Worm (Caenorhabditis elegans) whole organism, L4 larva: Measurements from ENCODE around the gene C10C6.7.

Source experiments
- D1046.2 ChIP-seq: fragments of 200-800 bp; sonication (Bioruptor generic); IDR thresholded peaks from 2 replicates; pipeline ENCODE4 v1.3.6; 2022; ENCODE audit warnings: missing genetic modification characterization, missing compliant biosample characterization
- F26F4.8 ChIP-seq: fragments of 200-800 bp; sonication (Bioruptor generic); conservative IDR thresholded peaks from 2 replicates; pipeline ENCODE4 v1.3.6; 2022; ENCODE audit warnings: missing genetic modification characterization, missing compliant biosample characterization
- F44E2.7 ChIP-seq: fragments of 200-800 bp; sonication (Bioruptor generic); IDR thresholded peaks from 2 replicates; pipeline ENCODE4 v2.1.2; 2022; ENCODE audit warnings: missing genetic modification characterization, missing compliant biosample characterization
- F49E8.2 ChIP-seq: sonication (generic microtip); optimal IDR thresholded peaks from 2 replicates; lab custom pipeline; 2016; ENCODE audit warnings: missing compliant biosample characterization, mild to moderate bottlenecking, missing genetic modification characterization, borderline replicate concordance
- Y105C5A.15 ChIP-seq: fragments of 200-800 bp; sonication (Bioruptor generic); IDR thresholded peaks from 2 replicates; pipeline ENCODE4 v1.3.6; 2022; ENCODE audit warnings: missing genetic modification characterization, missing compliant biosample characterization
- aha-1 ChIP-seq: fragments of 150-350 bp; peaks from one replicate; lab custom pipeline; 2014; ENCODE audit warnings: missing biosample characterization, missing genetic modification characterization
- aly-2 ChIP-seq: sonication (generic microtip); optimal IDR thresholded peaks from 2 replicates; lab custom pipeline; 2018; ENCODE audit warnings: missing biosample characterization, missing genetic modification characterization
- ama-1 ChIP-seq: fragments of 150-350 bp; optimal IDR thresholded peaks from 2 replicates; lab custom pipeline; 2014; ENCODE audit warnings: inconsistent platforms, mixed read lengths
- attf-4 ChIP-seq: sonication (generic microtip); optimal IDR thresholded peaks from 3 replicates; lab custom pipeline; 2017; ENCODE audit warnings: missing biosample characterization, missing genetic modification characterization
- ceh-20 ChIP-seq: fragments of 200-800 bp; sonication (Bioruptor generic); IDR thresholded peaks from 2 replicates; pipeline ENCODE4 v1.3.6; 2022; ENCODE audit warnings: missing genetic modification reagents, missing genetic modification characterization, missing compliant biosample characterization
- ceh-28 ChIP-seq: fragments of 150-350 bp; optimal IDR thresholded peaks from 2 replicates; lab custom pipeline; 2014; ENCODE audit warnings: missing biosample characterization, missing genetic modification reagents, missing genetic modification characterization
- ceh-32 ChIP-seq: sonication (generic microtip); optimal IDR thresholded peaks from 2 replicates; lab custom pipeline; 2016; ENCODE audit warnings: mild to moderate bottlenecking, missing genetic modification characterization, missing compliant biosample characterization; ENCODE audit not compliant: poor library complexity
- ces-1 ChIP-seq: fragments of 150-350 bp; sonication (generic microtip); optimal IDR thresholded peaks from 4 replicates; lab custom pipeline; 2014; ENCODE audit warnings: missing biosample characterization, missing genetic modification reagents, missing genetic modification characterization
- daf-12 ChIP-seq: fragments of 150-350 bp; optimal IDR thresholded peaks from 2 replicates; lab custom pipeline; 2014; ENCODE audit warnings: missing biosample characterization, missing genetic modification reagents, missing genetic modification characterization
- dmd-6 ChIP-seq: fragments of 200-800 bp; sonication (Bioruptor generic); IDR thresholded peaks from 2 replicates; pipeline ENCODE4 v1.3.6; 2022; ENCODE audit warnings: missing genetic modification reagents, missing genetic modification characterization, missing compliant biosample characterization
- dmd-8 ChIP-seq: fragments of 200-800 bp; sonication (Bioruptor generic); IDR thresholded peaks from 2 replicates; pipeline ENCODE4 v1.3.6; 2022; ENCODE audit warnings: missing genetic modification characterization, missing compliant biosample characterization
- dpl-1 ChIP-seq: fragments of 150-350 bp; optimal IDR thresholded peaks from 2 replicates; lab custom pipeline; 2014; ENCODE audit warnings: missing biosample characterization, missing genetic modification reagents, missing genetic modification characterization
- duxl-1 ChIP-seq: sonication (generic microtip); optimal IDR thresholded peaks from 2 replicates; lab custom pipeline; 2016; ENCODE audit warnings: mild to moderate bottlenecking, missing genetic modification characterization, moderate library complexity, missing compliant biosample characterization; ENCODE audit not compliant: poor library complexity
- egl-43 ChIP-seq: fragments of 200-800 bp; sonication (Bioruptor generic); IDR thresholded peaks from 2 replicates; pipeline ENCODE4 v1.3.6; 2022; ENCODE audit warnings: missing genetic modification reagents, missing genetic modification characterization, missing compliant biosample characterization
- fkh-10 ChIP-seq: fragments of 150-350 bp; optimal IDR thresholded peaks from 2 replicates; lab custom pipeline; 2014; ENCODE audit warnings: missing biosample characterization, missing genetic modification reagents, missing genetic modification characterization
- hlh-11 ChIP-seq: fragments of 200-800 bp; sonication (Bioruptor generic); optimal IDR thresholded peaks from 2 replicates; lab custom pipeline; 2018; ENCODE audit warnings: mild to moderate bottlenecking, missing genetic modification characterization, missing compliant biosample characterization
- hlh-30 ChIP-seq: sonication (generic microtip); optimal IDR thresholded peaks from 2 replicates; lab custom pipeline; 2017; ENCODE audit warnings: antibody characterized with exemption, mild to moderate bottlenecking, missing genetic modification characterization, missing compliant biosample characterization; ENCODE audit not compliant: insufficient read depth
- hmg-1.1 ChIP-seq: fragments of 200-800 bp; sonication (Bioruptor generic); IDR thresholded peaks from 2 replicates; pipeline ENCODE4 v1.3.6; 2022; ENCODE audit warnings: missing genetic modification reagents, missing genetic modification characterization, missing compliant biosample characterization
- lin-29 ChIP-seq: fragments of 200-800 bp; sonication (Bioruptor generic); IDR thresholded peaks from 2 replicates; pipeline ENCODE4 v1.3.6; 2022; ENCODE audit warnings: missing genetic modification reagents, missing genetic modification characterization, missing compliant biosample characterization
- lsy-2 ChIP-seq, 2 experiments: fragments of 150-350 bp in 1 of 2; sonication (generic microtip) in 1 of 2; optimal IDR thresholded peaks; 2 replicates each; lab custom pipeline; 2014 to 2017; ENCODE audit warnings: missing biosample characterization in 2 of 2, missing genetic modification characterization in 2 of 2
- mdl-1 ChIP-seq, 2 experiments: fragments of 150-350 bp in 1 of 2; sonication (generic microtip) in 1 of 2; optimal IDR thresholded peaks; 2 replicates each; lab custom pipeline; 2014 to 2017; ENCODE audit warnings: missing biosample characterization in 2 of 2, missing genetic modification characterization in 2 of 2
- mep-1 ChIP-seq: fragments of 150-350 bp; sonication (generic microtip); optimal IDR thresholded peaks from 3 replicates; lab custom pipeline; 2014; ENCODE audit warnings: missing biosample characterization, missing genetic modification characterization
- mxl-3 ChIP-seq: fragments of 200-800 bp; sonication (Bioruptor generic); optimal IDR thresholded peaks from 2 replicates; lab custom pipeline; 2018; ENCODE audit warnings: mild to moderate bottlenecking, missing genetic modification characterization, missing compliant biosample characterization
- nhr-10 ChIP-seq: fragments of 150-350 bp; optimal IDR thresholded peaks from 2 replicates; lab custom pipeline; 2014; ENCODE audit warnings: missing biosample characterization, missing genetic modification characterization
- nhr-11 ChIP-seq: fragments of 150-350 bp; optimal IDR thresholded peaks from 2 replicates; lab custom pipeline; 2014; ENCODE audit warnings: missing biosample characterization, missing genetic modification characterization
- nhr-111 ChIP-seq: fragments of 200-800 bp; sonication (Bioruptor generic); optimal IDR thresholded peaks from 2 replicates; lab custom pipeline; 2018; ENCODE audit warnings: mild to moderate bottlenecking, missing genetic modification characterization, missing compliant biosample characterization
- nhr-237 ChIP-seq: sonication (generic microtip); optimal IDR thresholded peaks from 2 replicates; lab custom pipeline; 2017; ENCODE audit warnings: missing biosample characterization, missing genetic modification characterization
- nhr-41 ChIP-seq: fragments of 200-800 bp; sonication (Bioruptor generic); IDR thresholded peaks from 2 replicates; pipeline ENCODE4 v1.3.6; 2022; ENCODE audit warnings: missing genetic modification reagents, missing genetic modification characterization, missing compliant biosample characterization
- nhr-42 ChIP-seq: fragments of 200-800 bp; sonication (Bioruptor generic); IDR thresholded peaks from 2 replicates; pipeline ENCODE4 v1.3.6; 2022; ENCODE audit warnings: missing genetic modification characterization, missing compliant biosample characterization
- nhr-48 ChIP-seq: sonication (generic microtip); optimal IDR thresholded peaks from 2 replicates; lab custom pipeline; 2016; ENCODE audit warnings: mild to moderate bottlenecking, missing genetic modification characterization, missing compliant biosample characterization
- rbr-2 ChIP-seq: sonication (generic microtip); optimal IDR thresholded peaks from 2 replicates; lab custom pipeline; 2016; ENCODE audit warnings: missing genotype, missing genetic modification characterization, missing compliant biosample characterization
- sdz-12 ChIP-seq: fragments of 200-800 bp; sonication (Bioruptor generic); optimal IDR thresholded peaks from 2 replicates; lab custom pipeline; 2018; ENCODE audit warnings: mild to moderate bottlenecking, missing genetic modification characterization, missing compliant biosample characterization
- set-16 ChIP-seq: fragments of 200-800 bp; sonication (Bioruptor generic); IDR thresholded peaks from 2 replicates; pipeline ENCODE4 v1.3.6; 2022; ENCODE audit warnings: missing genetic modification reagents, missing genetic modification characterization, missing compliant biosample characterization
- snpc-1.2 ChIP-seq: fragments of 200-800 bp; sonication (Bioruptor generic); IDR thresholded peaks from 2 replicates; pipeline ENCODE4 v1.3.6; 2022; ENCODE audit warnings: missing genetic modification reagents, missing genetic modification characterization, missing compliant biosample characterization
- spr-1 ChIP-seq: sonication (generic microtip); optimal IDR thresholded peaks from 2 replicates; lab custom pipeline; 2016; ENCODE audit warnings: mild to moderate bottlenecking, missing genetic modification characterization, missing compliant biosample characterization
- spr-3 ChIP-seq: fragments of 200-800 bp; sonication (Bioruptor generic); optimal IDR thresholded peaks from 2 replicates; lab custom pipeline; 2018; ENCODE audit warnings: mild to moderate bottlenecking, missing genetic modification characterization, missing compliant biosample characterization
- tag-97 ChIP-seq: fragments of 200-800 bp; sonication (Bioruptor generic); IDR thresholded peaks from 2 replicates; pipeline ENCODE4 v1.3.6; 2022; ENCODE audit warnings: missing genetic modification characterization, missing compliant biosample characterization
- unc-62 ChIP-seq, 3 experiments: fragments of 150-350 bp in 1 of 3; sonication (generic microtip); optimal IDR thresholded peaks in 2 of 3; peaks in 1 of 3; 1 replicate in 1 of 3; 2 replicates in 2 of 3; lab custom pipeline; 2014 to 2017; ENCODE audit warnings: missing biosample characterization in 3 of 3, missing genetic modification characterization in 3 of 3, missing genetic modification reagents in 3 of 3, missing genotype in 1 of 3
- zip-2 ChIP-seq: fragments of 150-350 bp; optimal IDR thresholded peaks from 2 replicates; lab custom pipeline; 2014; ENCODE audit warnings: missing biosample characterization, missing genetic modification characterization
- ztf-11 ChIP-seq: fragments of 150-350 bp; optimal IDR thresholded peaks from 2 replicates; lab custom pipeline; 2014; ENCODE audit warnings: missing biosample characterization, missing genetic modification characterization

Gene C10C6.7

DNA sequence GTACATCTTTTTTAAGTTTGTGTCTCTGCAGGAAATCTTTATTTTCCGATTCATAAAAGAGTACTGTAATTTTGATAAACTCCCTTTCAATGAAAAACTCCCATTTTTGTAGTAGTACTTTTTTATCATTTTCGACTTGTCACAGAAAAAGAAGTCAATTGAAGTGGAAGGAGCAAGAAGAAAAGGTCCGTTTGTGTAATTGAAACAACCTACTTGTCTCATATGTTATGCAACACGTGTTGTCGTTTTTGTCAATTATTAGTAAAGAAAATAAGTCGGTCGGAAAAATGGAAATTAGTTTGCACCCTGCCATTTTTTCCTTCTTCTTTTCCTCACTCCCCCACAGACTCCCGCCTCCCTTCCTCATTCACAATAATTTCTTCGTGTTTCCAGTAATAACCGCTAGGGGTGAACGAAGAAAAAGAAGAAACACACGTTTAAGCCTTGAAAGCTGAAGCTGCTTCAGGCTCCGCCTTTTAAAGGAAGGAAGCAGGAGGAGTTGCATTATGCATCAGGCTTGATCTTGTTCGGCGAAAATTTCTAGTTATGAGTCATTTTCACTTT is 8.5 kb downstream of the C10C6.7 start:
- peak; percentile 5 for TF ChIP-seq nhr-11
- TF ChIP-seq unc-62 (GFP tag; optimal IDR thresholded peaks at IDR 0.05 in 1 of 2; lab: Kevin White, UChicago) = peak in 1 of 2 experiments; percentile 91
- no peak for TF ChIP-seq unc-62 (tag; optimal IDR thresholded peaks at IDR 0.05; lab: Kevin White, UChicago)
- no peak for TF ChIP-seq mxl-3 (GFP tag; lab: Kevin White, UChicago)

ce11 chrIV:11455824-11456223 is 11.5 kb downstream of the C10C6.7 start:
- no peak for TF ChIP-seq F44E2.7 (GFP tag; lab: Robert Waterston, UW)
- no peak for TF ChIP-seq hlh-30
- peak; percentile 95 for TF ChIP-seq aha-1 (tag; lab: Kevin White, UChicago)
- TF ChIP-seq dmd-8 = no peak

DNA sequence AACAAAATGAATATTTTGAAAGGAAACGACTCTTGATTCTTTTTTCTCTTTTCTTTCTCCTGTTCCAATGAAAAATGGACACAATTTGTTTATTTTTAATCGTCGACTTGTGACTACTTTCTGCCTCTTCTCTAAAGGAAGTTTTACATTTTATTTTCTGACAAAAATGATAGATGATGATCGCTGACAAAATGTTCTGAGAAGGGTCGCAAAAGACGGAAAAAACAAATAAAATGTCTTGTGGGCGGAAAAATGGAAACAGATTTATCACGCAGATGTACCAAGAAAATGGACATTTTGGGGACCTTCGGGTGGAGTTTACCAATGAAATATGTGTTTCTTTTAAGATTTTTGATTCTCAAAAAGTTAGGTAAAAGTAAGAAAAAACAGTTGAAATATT is 14.4 kb downstream of the C10C6.7 start:
- no peak for TF ChIP-seq ceh-20 (GFP tag; lab: Robert Waterston, UW)
- no peak for TF ChIP-seq nhr-111
- no peak for TF ChIP-seq lsy-2 (tag; optimal IDR thresholded peaks at IDR 0.05; lab: Kevin White, UChicago)
- TF ChIP-seq set-16 (GFP tag; lab: Robert Waterston, UW) = no peak
- TF ChIP-seq Y105C5A.15 = no peak
- no peak for TF ChIP-seq fkh-10 (GFP tag; lab: Kevin White, UChicago)
- TF ChIP-seq nhr-41 (GFP tag; lab: Robert Waterston, UW) = no peak
- no peak for TF ChIP-seq dmd-8
- TF ChIP-seq attf-4 (tag; lab: Kevin White, UChicago) = no peak
- no peak for TF ChIP-seq unc-62 (GFP tag; optimal IDR thresholded peaks at IDR 0.05 in 1 of 2; lab: Kevin White, UChicago)
- TF ChIP-seq unc-62 (tag; optimal IDR thresholded peaks at IDR 0.05; lab: Kevin White, UChicago) = no peak
- no peak for TF ChIP-seq F26F4.8 (GFP tag; lab: Robert Waterston, UW)
- TF ChIP-seq spr-3 (GFP tag; lab: Kevin White, UChicago) = no peak
- no peak for TF ChIP-seq D1046.2 (GFP tag; lab: Robert Waterston, UW)
- TF ChIP-seq tag-97 (GFP tag; lab: Robert Waterston, UW) = no peak

ce11 chrIV:11438255-11438654 is 29.1 kb downstream of the C10C6.7 start:
- TF ChIP-seq spr-1 (tag; lab: Kevin White, UChicago) (no peak), ceh-28 (tag; lab: Kevin White, UChicago) (no peak), nhr-10 (tag; lab: Kevin White, UChicago) (no peak), hmg-1.1 (GFP tag; lab: Robert Waterston, UW) (no peak), F49E8.2 (no peak), dmd-6 (GFP tag; lab: Robert Waterston, UW) (peak; percentile 44; the same call in 1 of the 2 replicates), nhr-41 (GFP tag; lab: Robert Waterston, UW) (no peak), mep-1 (no peak), snpc-1.2 (GFP tag; lab: Robert Waterston, UW) (no peak), lin-29 (GFP tag; lab: Robert Waterston, UW) (no peak), nhr-42 (no peak), attf-4 (tag; lab: Kevin White, UChicago) (no peak), ztf-11 (tag; lab: Kevin White, UChicago) (no peak), dpl-1 (GFP tag; lab: Kevin White, UChicago) (no peak), aha-1 (tag; lab: Kevin White, UChicago) (peak; percentile 79), nhr-48 (tag; lab: Kevin White, UChicago) (no peak), rbr-2 (tag; lab: Kevin White, UChicago) (peak; percentile 1), hlh-11 (tag; lab: Kevin White, UChicago) (no peak), mdl-1 (tag; optimal IDR thresholded peaks at IDR 0.05; lab: Kevin White, UChicago) (no peak), ceh-32 (tag; lab: Kevin White, UChicago) (no peak), ama-1 (peak; percentile 22), F26F4.8 (GFP tag; lab: Robert Waterston, UW) (no peak), duxl-1 (no peak), daf-12 (tag; lab: Kevin White, UChicago) (no peak), ces-1 (GFP tag; lab: Kevin White, UChicago) (no peak), egl-43 (GFP tag; lab: Robert Waterston, UW) (no peak), sdz-12 (GFP tag; lab: Kevin White, UChicago) (no peak), aly-2 (tag; lab: Kevin White, UChicago) (no peak), zip-2 (tag; lab: Kevin White, UChicago) (no peak), nhr-237 (tag; lab: Kevin White, UChicago) (no peak), set-16 (GFP tag; lab: Robert Waterston, UW) (no peak), F44E2.7 (GFP tag; lab: Robert Waterston, UW) (no peak), tag-97 (GFP tag; lab: Robert Waterston, UW) (no peak)
